Fruit fly (Drosophila melanogaster) whole organism, wandering third instar larva: ENCODE results near the gene TotX.

ENCODE experiments used
- Abd-B ChIP-seq: fragments of >200 bp; optimal IDR thresholded peaks from 2 replicates; lab custom pipeline; 2017; ENCODE audit warnings: missing biosample characterization, missing genetic modification characterization
- CG9705 ChIP-seq: fragments of 200-800 bp; sonication (Bioruptor generic); optimal IDR thresholded peaks from 2 replicates; lab custom pipeline; 2018; ENCODE audit warnings: missing biosample characterization, mild to moderate bottlenecking, missing genetic modification characterization
- Dfd ChIP-seq: fragments of >200 bp; optimal IDR thresholded peaks from 2 replicates; lab custom pipeline; 2017; ENCODE audit warnings: missing biosample characterization, missing genetic modification characterization
- Mio ChIP-seq: sonication (Bioruptor generic); optimal IDR thresholded peaks from 2 replicates; lab custom pipeline; 2016; ENCODE audit warnings: missing biosample characterization, missing genetic modification characterization
- Myc ChIP-seq: fragments of >200 bp; optimal IDR thresholded peaks from 2 replicates; lab custom pipeline; 2017
- OdsH ChIP-seq: fragments of 200-800 bp; sonication (Bioruptor generic); optimal IDR thresholded peaks from 2 replicates; lab custom pipeline; 2016; ENCODE audit warnings: missing biosample characterization, mild to moderate bottlenecking, missing genetic modification characterization
- Sp1 ChIP-seq: fragments of 200-800 bp; sonication (Bioruptor generic); optimal IDR thresholded peaks from 3 replicates; lab custom pipeline; 2019; ENCODE audit warnings: missing biosample characterization, mild to moderate bottlenecking, missing genetic modification characterization, moderate library complexity
- br ChIP-seq: fragments of 200-800 bp; sonication (Bioruptor generic); optimal IDR thresholded peaks from 2 replicates; lab custom pipeline; 2016; ENCODE audit warnings: missing biosample characterization, missing genetic modification characterization
- dsf ChIP-seq: sonication (Bioruptor generic); optimal IDR thresholded peaks from 2 replicates; lab custom pipeline; 2016; ENCODE audit warnings: missing biosample characterization, missing genetic modification characterization, borderline replicate concordance
- ey ChIP-seq: fragments of 200-800 bp; sonication (Bioruptor generic); optimal IDR thresholded peaks from 2 replicates; lab custom pipeline; 2016; ENCODE audit warnings: missing biosample characterization, missing genetic modification characterization
- h ChIP-seq: fragments of 200-800 bp; sonication (Bioruptor generic); optimal IDR thresholded peaks from 3 replicates; lab custom pipeline; 2016; ENCODE audit warnings: missing biosample characterization, mild to moderate bottlenecking, missing genetic modification characterization
- lola ChIP-seq: fragments of >200 bp; optimal IDR thresholded peaks from 2 replicates; lab custom pipeline; 2017; ENCODE audit warnings: missing biosample characterization, missing genetic modification characterization

DNA sequence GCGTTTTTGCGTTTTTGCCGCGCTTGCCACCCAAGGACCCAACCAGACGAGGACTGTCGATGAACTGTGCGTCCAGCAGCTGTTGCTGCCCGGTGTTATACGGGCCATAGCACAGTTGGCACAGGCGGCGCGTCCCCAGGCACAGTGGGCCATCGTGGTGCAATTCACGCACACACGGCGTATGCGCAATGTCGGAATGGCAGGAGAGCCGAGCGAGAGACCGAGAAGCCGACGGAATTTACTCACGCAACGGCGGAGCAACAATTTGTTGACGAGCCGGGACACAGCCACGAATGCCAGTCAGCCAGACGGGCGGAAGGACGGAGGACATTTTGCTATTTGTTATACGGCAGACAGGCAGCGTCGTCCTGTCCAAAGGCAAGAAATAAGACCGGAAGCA, 40.1 kb upstream of the TotX start, which contains the start of gene CG31191:
- TF ChIP-seq br (no peak), Mio (no peak), ey (GFP tag; lab: Kevin White, UChicago) (no peak), Dfd (GFP tag; lab: Kevin White, UChicago) (no peak), CG9705 (no peak), OdsH (GFP tag; lab: Kevin White, UChicago) (no peak), Myc (lab: Kevin White, UChicago) (no peak), h (GFP tag; lab: Kevin White, UChicago) (no peak), Sp1 (GFP tag; lab: Kevin White, UChicago) (no peak), Abd-B (no peak), lola (GFP tag; lab: Kevin White, UChicago) (no peak), dsf (no peak)
